Fruit fly (Drosophila melanogaster): Measurements from ENCODE around the gene CCDC53.

DNA sequence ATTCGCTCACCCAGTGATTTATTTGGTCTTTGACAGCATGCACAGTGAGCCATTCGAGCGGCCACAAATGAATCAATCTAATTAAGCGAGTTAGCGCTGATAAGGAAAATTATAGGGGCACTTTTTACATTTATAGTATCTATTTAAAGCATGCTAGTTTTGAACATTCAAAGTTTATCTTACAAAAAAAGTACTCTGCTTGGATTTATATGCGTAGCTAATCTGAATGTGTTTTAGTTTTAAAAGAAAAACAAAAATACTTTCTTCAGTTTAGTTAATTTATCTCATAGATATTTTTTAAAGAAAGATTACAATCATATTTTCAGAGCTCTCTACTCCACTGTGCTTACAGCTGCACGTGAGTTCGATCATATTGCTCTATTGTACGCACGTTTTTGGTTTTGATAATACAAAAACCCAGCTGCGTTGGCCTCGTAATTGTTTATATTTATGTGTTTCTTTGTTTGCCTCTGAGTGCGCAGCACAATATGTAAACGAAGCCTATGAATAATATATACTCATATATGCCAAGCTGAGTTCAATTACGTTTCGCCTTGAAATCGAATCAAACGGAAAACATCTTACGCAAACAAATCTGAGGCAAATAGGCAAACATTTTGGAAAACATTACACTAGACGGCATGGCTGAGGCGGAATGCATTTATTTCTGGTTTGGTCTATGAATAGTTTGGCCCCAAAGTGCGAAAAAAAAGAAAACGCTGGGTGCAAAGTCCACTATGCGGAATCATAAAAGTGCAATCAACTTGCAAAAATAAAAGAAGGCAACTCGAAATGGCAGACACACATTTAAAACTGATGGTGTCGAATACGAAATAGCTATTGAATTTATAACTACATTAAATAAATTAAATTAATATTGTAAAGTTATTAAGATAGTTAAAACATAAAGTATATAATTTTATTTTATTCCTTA is 38.9 kb upstream of the CCDC53 start:
- TF ChIP-seq CrebA (GFP tag; optimal IDR thresholded peaks at IDR 0.05; ENCODE audit: borderline replicate concordance) (no peak), tai (GFP tag; optimal IDR thresholded peaks at IDR 0.05) (no peak), Hnf4 (GFP tag; optimal IDR thresholded peaks at IDR 0.05) (peak; percentile 12), h (GFP tag; optimal IDR thresholded peaks at IDR 0.05) (peak; percentile 82), dsf (GFP tag; optimal IDR thresholded peaks at IDR 0.05; ENCODE audit: borderline replicate concordance) (no peak), Dif (GFP tag; optimal IDR thresholded peaks at IDR 0.05; ENCODE audit: partially characterized antibody) (no peak), lola (GFP tag; optimal IDR thresholded peaks at IDR 0.05) (no peak), jim (GFP tag; optimal IDR thresholded peaks at IDR 0.05) (no peak), usp (GFP tag; optimal IDR thresholded peaks at IDR 0.05) (no peak), fru (GFP tag; optimal IDR thresholded peaks at IDR 0.05) (peak; percentile 69), psq (GFP tag; optimal IDR thresholded peaks at IDR 0.05) (peak; percentile 65), Hr83 (GFP tag; optimal IDR thresholded peaks at IDR 0.05; ENCODE audit: poor library complexity, severe bottlenecking) (no peak), dmrt93B (GFP tag; optimal IDR thresholded peaks at IDR 0.05) (peak; percentile 57)
